Fruit fly (Drosophila melanogaster): ENCODE measurements around the gene msl-1.

msl-1 gene

DNA sequence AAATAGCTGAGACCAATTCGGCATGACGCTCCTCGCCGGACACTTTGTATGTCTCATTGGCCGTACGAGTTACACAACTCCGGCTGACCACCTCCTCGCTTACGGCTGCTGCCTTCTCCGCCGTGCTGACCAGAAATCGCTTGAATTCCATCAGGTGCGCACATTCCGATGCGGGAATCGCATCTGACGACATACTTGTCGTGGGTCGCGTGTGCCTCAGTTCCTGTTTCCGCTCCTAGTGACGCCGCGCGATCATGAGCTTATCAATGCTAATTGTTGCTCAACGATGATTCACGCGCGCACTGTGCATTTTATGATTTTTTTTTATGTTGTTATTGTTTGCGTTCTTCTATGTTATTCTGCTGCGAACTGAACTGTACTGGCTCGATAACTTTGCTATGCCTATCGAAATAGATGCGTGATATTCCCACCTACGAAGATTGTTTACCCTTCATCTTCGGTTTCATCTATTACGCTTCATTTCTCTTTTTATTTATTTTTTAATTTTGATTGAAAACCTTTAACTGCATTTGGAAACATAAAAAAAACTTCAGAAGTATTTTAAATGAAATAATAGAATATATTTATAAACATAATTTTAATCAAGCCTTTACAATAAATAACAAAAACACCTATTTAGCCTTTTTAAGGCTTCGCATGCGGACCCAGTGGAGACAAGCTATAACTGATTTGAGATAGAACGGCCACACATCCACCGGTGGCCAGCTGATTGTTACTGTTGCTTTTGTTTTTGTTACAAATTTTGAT lies 14.3 kb upstream of the msl-1 start, which contains the start of the genes CG10376 and CG10343 (continued):
- TF ChIP-seq CG6254 (GFP tag; optimal IDR thresholded peaks at IDR 0.05) = peak; percentile 50
- TF ChIP-seq ab (GFP tag; optimal IDR thresholded peaks at IDR 0.05) = peak; percentile 33
- peak; percentile 94 for TF ChIP-seq CG30403 (GFP tag; optimal IDR thresholded peaks at IDR 0.05)
- no peak; the same call in 1 of the 2 replicates for TF ChIP-seq CG13287 (GFP tag; IDR thresholded peaks at IDR 0.05; ENCODE audit: partially characterized antibody)
- peak; percentile 66 for TF ChIP-seq CG2202 (tag; optimal IDR thresholded peaks at IDR 0.05)
- peak; percentile 94 for TF ChIP-seq CG2678 (tag; optimal IDR thresholded peaks at IDR 0.05)
- TF ChIP-seq pum (GFP tag; optimal IDR thresholded peaks at IDR 0.05) = peak; percentile 65
- TF ChIP-seq sug (tag; optimal IDR thresholded peaks at IDR 0.05) = peak; percentile 95
- peak; percentile 81 for TF ChIP-seq Blimp-1 (GFP tag; optimal IDR thresholded peaks at IDR 0.05)
- TF ChIP-seq CG17612 (GFP tag; IDR thresholded peaks at IDR 0.05) = 0 out of 2 replicates have a peak, but pooled peaks have one; percentile 38
- peak; percentile 68 for TF ChIP-seq stwl (tag; optimal IDR thresholded peaks at IDR 0.05)
- TF ChIP-seq BtbVII (GFP tag; optimal IDR thresholded peaks at IDR 0.05) = peak; percentile 68
- TF ChIP-seq Tbp (GFP tag; optimal IDR thresholded peaks at IDR 0.05) = no peak
- peak; percentile 80 for TF ChIP-seq Atf6 (GFP tag; IDR thresholded peaks at IDR 0.05)
- TF ChIP-seq CG9932 (GFP tag; IDR thresholded peaks at IDR 0.05) = peak; percentile 94
- peak; percentile 36; the same call in 1 of the 2 replicates for TF ChIP-seq Doc2 (GFP tag; IDR thresholded peaks at IDR 0.05)
- TF ChIP-seq Trl (optimal IDR thresholded peaks at IDR 0.05) = no peak
- peak; percentile 48 for TF ChIP-seq Trl (GFP tag; optimal IDR thresholded peaks at IDR 0.05)
- peak; percentile 66 for TF ChIP-seq cas (GFP tag; IDR thresholded peaks at IDR 0.05)
- peak; percentile 89 for TF ChIP-seq CG6689 (GFP tag; IDR thresholded peaks at IDR 0.05)
- no peak for TF ChIP-seq zen2 (GFP tag; IDR thresholded peaks at IDR 0.05; ENCODE audit: partially characterized antibody)
- TF ChIP-seq lov (optimal IDR thresholded peaks at IDR 0.05) = no peak
- no peak for TF ChIP-seq lov (GFP tag; IDR thresholded peaks at IDR 0.05)
- TF ChIP-seq CG33213 (GFP tag; optimal IDR thresholded peaks at IDR 0.05) = peak; percentile 5
- TF ChIP-seq CG10274 (GFP tag; optimal IDR thresholded peaks at IDR 0.05) = peak; percentile 40
- peak; percentile 35 for TF ChIP-seq tna (GFP tag; IDR thresholded peaks at IDR 0.05; ENCODE audit: partially characterized antibody)
- TF ChIP-seq hth (optimal IDR thresholded peaks at IDR 0.05) = no peak
- TF ChIP-seq oc (tag; optimal IDR thresholded peaks at IDR 0.05) = no peak
- TF ChIP-seq az2 (GFP tag; optimal IDR thresholded peaks at IDR 0.05) = peak; percentile 88
- peak; percentile 66 for TF ChIP-seq CG7271 (tag; optimal IDR thresholded peaks at IDR 0.05)
- TF ChIP-seq aop (GFP tag; IDR thresholded peaks at IDR 0.05) = no peak
- peak; percentile 84 for TF ChIP-seq CG2120 (GFP tag; optimal IDR thresholded peaks at IDR 0.05)
- TF ChIP-seq caup (GFP tag; optimal IDR thresholded peaks at IDR 0.05; ENCODE audit: severe bottlenecking) = peak; percentile 83
- peak; percentile 58 for TF ChIP-seq HLH54F (GFP tag; optimal IDR thresholded peaks at IDR 0.05)
- TF ChIP-seq CG7987 (GFP tag; optimal IDR thresholded peaks at IDR 0.05) = peak; percentile 58
- TF ChIP-seq Ravus (GFP tag; IDR thresholded peaks at IDR 0.05) = peak; percentile 57
- peak; percentile 70; the same call in 1 of the 3 replicates for TF ChIP-seq CG11695 (GFP tag; IDR thresholded peaks at IDR 0.05)
- peak; percentile 74 for TF ChIP-seq CG31388 (GFP tag; optimal IDR thresholded peaks at IDR 0.05)
- no peak for TF ChIP-seq gcm2 (GFP tag; optimal IDR thresholded peaks at IDR 0.05)
- peak; percentile 95 for TF ChIP-seq CG2712 (tag; optimal IDR thresholded peaks at IDR 0.05)
- TF ChIP-seq CG9609 (GFP tag; optimal IDR thresholded peaks at IDR 0.05) = peak; percentile 74
- TF ChIP-seq dan (GFP tag; IDR thresholded peaks at IDR 0.05) = 0 out of 2 replicates have a peak, but pooled peaks have one; percentile 19
- peak; percentile 84 for TF ChIP-seq lab (GFP tag; optimal IDR thresholded peaks at IDR 0.05)
- TF ChIP-seq CG32772 (GFP tag; IDR thresholded peaks at IDR 0.05) = no peak; the same call in none of the 2 replicates
- peak; percentile 53 for TF ChIP-seq CG34376 (GFP tag; optimal IDR thresholded peaks at IDR 0.05)
- peak; percentile 81 for TF ChIP-seq CG4730 (GFP tag; IDR thresholded peaks at IDR 0.05)
- peak; percentile 95 for TF ChIP-seq CG8924 (tag; optimal IDR thresholded peaks at IDR 0.05)
- peak; percentile 86 for TF ChIP-seq NfI (GFP tag; optimal IDR thresholded peaks at IDR 0.05)
- TF ChIP-seq Ada2b (GFP tag; IDR thresholded peaks at IDR 0.05) = peak; percentile 75
- TF ChIP-seq CTCF (GFP tag; optimal IDR thresholded peaks at IDR 0.05) = peak; percentile 24
- no peak for TF ChIP-seq eve (GFP tag; optimal IDR thresholded peaks at IDR 0.05)
